Fruit fly (Drosophila melanogaster) whole organism, embryonic: ENCODE measurements around the gene CG42324.

ENCODE experiments used
- D ChIP-seq, 2 experiments: fragments of 200-800 bp in 1 of 2; fragments of >200 bp in 1 of 2; sonication (Bioruptor generic) in 1 of 2; optimal IDR thresholded peaks; 2 replicates in 1 of 2; 3 replicates in 1 of 2; lab custom pipeline; 2017; ENCODE audit warnings: mild to moderate bottlenecking in 1 of 2, missing biosample characterization in 1 of 2, missing genetic modification characterization in 1 of 2, missing genetic modification reagents in 1 of 2
- en ChIP-seq: fragments of 200-800 bp; sonication (Bioruptor generic); optimal IDR thresholded peaks from 2 replicates; lab custom pipeline; 2016; ENCODE audit warnings: missing biosample characterization, missing genetic modification characterization
- nerfin-2 ChIP-seq: fragments of 200-800 bp; sonication (Bioruptor generic); IDR thresholded peaks from 2 replicates; pipeline ENCODE4 v1.3.6; 2022; ENCODE audit warnings: missing biosample characterization, missing genetic modification characterization; ENCODE audit not compliant: partially characterized antibody
- oc ChIP-seq: fragments of 200-800 bp; sonication (Bioruptor generic); optimal IDR thresholded peaks from 2 replicates; lab custom pipeline; 2018; ENCODE audit warnings: missing biosample characterization, mild to moderate bottlenecking, missing genetic modification characterization, moderate library complexity
- unpg ChIP-seq: fragments of 200-800 bp; sonication (Bioruptor generic); optimal IDR thresholded peaks from 3 replicates; lab custom pipeline; 2018; ENCODE audit warnings: missing biosample characterization, mild to moderate bottlenecking, missing genetic modification characterization, moderate library complexity

DNA sequence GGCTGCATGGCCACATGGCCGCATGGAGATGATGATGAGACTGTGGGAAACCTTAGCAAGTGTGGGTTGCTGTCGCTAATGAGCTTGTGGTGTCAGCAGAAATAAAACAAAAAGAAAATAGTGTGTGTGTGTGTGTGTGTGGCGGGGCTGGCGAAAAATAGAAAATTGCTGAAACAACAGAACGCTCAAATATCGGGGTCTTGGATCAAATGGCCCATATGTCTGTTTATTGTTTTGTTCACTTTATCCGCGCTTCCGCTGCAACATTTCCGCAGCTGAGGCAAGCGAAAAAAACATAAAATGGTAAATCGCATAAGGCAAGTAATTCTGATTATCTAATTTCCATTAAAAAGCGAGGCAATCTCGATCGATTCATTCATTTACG lies 16.7 kb upstream of the CG42324 start:
- TF ChIP-seq D (optimal IDR thresholded peaks at IDR 0.05; lab: Kevin White, UChicago) (no peak), D (GFP tag; optimal IDR thresholded peaks at IDR 0.05; lab: Kevin White, UChicago) (no peak), en (GFP tag; lab: Kevin White, UChicago) (no peak), unpg (GFP tag; lab: Kevin White, UChicago) (no peak), oc (tag; lab: Kevin White, UChicago) (no peak), nerfin-2 (no peak)
